Fruit fly (Drosophila melanogaster): ENCODE measurements around the gene CG18530.

The CG18530 gene

dm6 chr3R:12653511-12654252 lies 20.5 kb downstream of the CG18530 start (continued):
- TF ChIP-seq CG31224 (GFP tag; IDR thresholded peaks at IDR 0.05) (peak; percentile 70), Spps (tag; optimal IDR thresholded peaks at IDR 0.05) (no peak), CG18619 (GFP tag; optimal IDR thresholded peaks at IDR 0.05) (peak; percentile 82), gcm2 (GFP tag; optimal IDR thresholded peaks at IDR 0.05) (peak; percentile 56), Hr39 (optimal IDR thresholded peaks at IDR 0.05) (no peak), BtbVII (GFP tag; optimal IDR thresholded peaks at IDR 0.05) (peak; percentile 62), rib (GFP tag; IDR thresholded peaks at IDR 0.05) (no peak), Asciz (GFP tag; optimal IDR thresholded peaks at IDR 0.05) (peak; percentile 84), gro (GFP tag; optimal IDR thresholded peaks at IDR 0.05) (no peak), HmgD (GFP tag; optimal IDR thresholded peaks at IDR 0.05) (no peak), NFAT (GFP tag; IDR thresholded peaks at IDR 0.05) (peak; percentile 52; the same call in 1 of the 2 replicates), HLH54F (GFP tag; optimal IDR thresholded peaks at IDR 0.05) (peak; percentile 68), Xrp1 (GFP tag; IDR thresholded peaks at IDR 0.05) (peak; percentile 64), CG10267 (tag; optimal IDR thresholded peaks at IDR 0.05) (peak; percentile 42), CG4617 (GFP tag; optimal IDR thresholded peaks at IDR 0.05; ENCODE audit: borderline replicate concordance) (peak; percentile 39), CG7745 (tag; optimal IDR thresholded peaks at IDR 0.05) (no peak), CG2875 (GFP tag; optimal IDR thresholded peaks at IDR 0.05) (peak; percentile 70), Tbp (GFP tag; optimal IDR thresholded peaks at IDR 0.05) (no peak), schlank (tag; optimal IDR thresholded peaks at IDR 0.05) (peak; percentile 26), CG8290 (GFP tag; optimal IDR thresholded peaks at IDR 0.05) (no peak), CG8290 (tag; optimal IDR thresholded peaks at IDR 0.05) (peak in 1 of 2 experiments; percentile 76), Doc2 (GFP tag; IDR thresholded peaks at IDR 0.05) (0 out of 2 replicates have a peak, but pooled peaks have one; percentile 38), BEAF-32 (GFP tag; optimal IDR thresholded peaks at IDR 0.05) (no peak), Bdp1 (GFP tag; optimal IDR thresholded peaks at IDR 0.05) (peak; percentile 66), CG10321 (GFP tag; IDR thresholded peaks at IDR 0.05) (peak; percentile 51; the same call in 1 of the 2 replicates), trh (GFP tag; optimal IDR thresholded peaks at IDR 0.05) (peak; percentile 48), grau (tag; optimal IDR thresholded peaks at IDR 0.05) (peak; percentile 85), br (optimal IDR thresholded peaks at IDR 0.05) (no peak), jigr1 (GFP tag; IDR thresholded peaks at IDR 0.05) (peak; percentile 64; the same call in 2 of the 3 replicates), CG15696 (tag; optimal IDR thresholded peaks at IDR 0.05) (peak; percentile 30), CG3995 (GFP tag; optimal IDR thresholded peaks at IDR 0.05) (peak; percentile 38), D19B (GFP tag; optimal IDR thresholded peaks at IDR 0.05) (peak; percentile 70), odd (GFP tag; optimal IDR thresholded peaks at IDR 0.05) (peak; percentile 83), Fer3 (tag; optimal IDR thresholded peaks at IDR 0.05) (peak; percentile 69), CG2712 (tag; optimal IDR thresholded peaks at IDR 0.05) (peak; percentile 81), Nf-YB (GFP tag; optimal IDR thresholded peaks at IDR 0.05) (peak; percentile 54), Dip2 (GFP tag; IDR thresholded peaks at IDR 0.05) (peak; percentile 57), prd (optimal IDR thresholded peaks at IDR 0.05) (no peak), prd (GFP tag; IDR thresholded peaks at IDR 0.05) (peak; percentile 87), scrt (GFP tag; optimal IDR thresholded peaks at IDR 0.05) (peak; percentile 53), Dbx (GFP tag; IDR thresholded peaks at IDR 0.05) (peak; percentile 74; the same call in 2 of the 3 replicates), Deaf1 (tag; optimal IDR thresholded peaks at IDR 0.05) (peak; percentile 47), kay (GFP tag; optimal IDR thresholded peaks at IDR 0.05) (peak; percentile 57), gsb-n (tag; optimal IDR thresholded peaks at IDR 0.05) (peak; percentile 27), da (GFP tag; optimal IDR thresholded peaks at IDR 0.05) (peak; percentile 6), kni (GFP tag; optimal IDR thresholded peaks at IDR 0.05) (peak; percentile 11), Usf (GFP tag; optimal IDR thresholded peaks at IDR 0.05) (peak; percentile 51), CG2199 (GFP tag; IDR thresholded peaks at IDR 0.05) (no peak), CG7372 (GFP tag; IDR thresholded peaks at IDR 0.05) (peak; percentile 84), oc (tag; optimal IDR thresholded peaks at IDR 0.05) (peak; percentile 76), Taf1 (GFP tag; IDR thresholded peaks at IDR 0.05) (peak; percentile 52; the same call in 1 of the 2 replicates)

Data from whole organism, embryonic.